In genomic region chr3L:15249729-15250128, dm6 we compare ENCODE assay signal across 3 fruit fly cellular contexts.
A peak's percentile ranks its signal among the peaks of the same experiment; 100 is the strongest.
TF ChIP-seq lines count a peak whose summit lies in the region.

No protein-coding gene starts in this region.

- no peak for TF ChIP-seq CTCF in whole organism, embryonic (GFP tag; optimal IDR thresholded peaks at IDR 0.05; lab: Kevin White, UChicago)

TF ChIP-seq in whole organism, embryonic, 481 proteins besides CTCF, POLR2A, EP300 and RAD21 (continues in another document):
- TF ChIP-seq al (GFP tag; IDR thresholded peaks at IDR 0.05; lab: Robert Waterston, UW) = no peak
- no peak for TF ChIP-seq ftz-f1 (GFP tag; optimal IDR thresholded peaks at IDR 0.05; lab: Kevin White, UChicago)
- peak; percentile 3 for TF ChIP-seq Oli (tag; optimal IDR thresholded peaks at IDR 0.05; lab: Kevin White, UChicago)
- TF ChIP-seq CG15011 (GFP tag; optimal IDR thresholded peaks at IDR 0.05; lab: Kevin White, UChicago) = no peak
- no peak for TF ChIP-seq Dll (GFP tag; IDR thresholded peaks at IDR 0.05; lab: Robert Waterston, UW; ENCODE audit: partially characterized antibody)
- TF ChIP-seq CG10267 (tag; optimal IDR thresholded peaks at IDR 0.05; lab: Kevin White, UChicago) = no peak
- no peak for TF ChIP-seq Sin3A (optimal IDR thresholded peaks at IDR 0.05; lab: Kevin White, UChicago)
- TF ChIP-seq Six4 (GFP tag; optimal IDR thresholded peaks at IDR 0.05; lab: Kevin White, UChicago) = no peak
- TF ChIP-seq dysf (GFP tag; IDR thresholded peaks at IDR 0.05; lab: Robert Waterston, UW) = no peak
- no peak for TF ChIP-seq Rx (GFP tag; IDR thresholded peaks at IDR 0.05; lab: Robert Waterston, UW)
- TF ChIP-seq CG7271 (tag; optimal IDR thresholded peaks at IDR 0.05; lab: Kevin White, UChicago) = no peak
- TF ChIP-seq sens-2 (GFP tag; IDR thresholded peaks at IDR 0.05; lab: Robert Waterston, UW) = no peak
- TF ChIP-seq CG17912 (GFP tag; optimal IDR thresholded peaks at IDR 0.05; lab: Kevin White, UChicago) = no peak
- no peak for TF ChIP-seq ewg (GFP tag; optimal IDR thresholded peaks at IDR 0.05; lab: Kevin White, UChicago)
- no peak for TF ChIP-seq klu (GFP tag; IDR thresholded peaks at IDR 0.05; lab: Robert Waterston, UW)
- no peak for TF ChIP-seq vfl (GFP tag; optimal IDR thresholded peaks at IDR 0.05; lab: Kevin White, UChicago)
- no peak for TF ChIP-seq fd102C (GFP tag; optimal IDR thresholded peaks at IDR 0.05; lab: Kevin White, UChicago)
- TF ChIP-seq CG6654 (GFP tag; optimal IDR thresholded peaks at IDR 0.05; lab: Kevin White, UChicago) = no peak
- no peak for TF ChIP-seq chm (GFP tag; IDR thresholded peaks at IDR 0.05; lab: Robert Waterston, UW)
- TF ChIP-seq shn (GFP tag; optimal IDR thresholded peaks at IDR 0.05; lab: Kevin White, UChicago) = no peak
- TF ChIP-seq CG2678 (tag; optimal IDR thresholded peaks at IDR 0.05; lab: Kevin White, UChicago) = peak; percentile 9
- no peak for TF ChIP-seq CG6254 (GFP tag; optimal IDR thresholded peaks at IDR 0.05; lab: Kevin White, UChicago)
- TF ChIP-seq fd96Cb (tag; optimal IDR thresholded peaks at IDR 0.05; lab: Kevin White, UChicago) = peak; percentile 1
- no peak for TF ChIP-seq CG6683 (GFP tag; optimal IDR thresholded peaks at IDR 0.05; lab: Kevin White, UChicago)
- TF ChIP-seq btn (GFP tag; optimal IDR thresholded peaks at IDR 0.05; lab: Kevin White, UChicago) = no peak
- peak; percentile 25 for TF ChIP-seq CG2712 (tag; optimal IDR thresholded peaks at IDR 0.05; lab: Kevin White, UChicago)
- TF ChIP-seq chinmo (GFP tag; IDR thresholded peaks at IDR 0.05; lab: Robert Waterston, UW; ENCODE audit: partially characterized antibody) = no peak
- no peak for TF ChIP-seq gsb-n (tag; optimal IDR thresholded peaks at IDR 0.05; lab: Kevin White, UChicago)
- TF ChIP-seq danr (GFP tag; IDR thresholded peaks at IDR 0.05; lab: Robert Waterston, UW) = no peak
- no peak for TF ChIP-seq cwo (GFP tag; optimal IDR thresholded peaks at IDR 0.05; lab: Kevin White, UChicago)
- TF ChIP-seq CG1647 (GFP tag; optimal IDR thresholded peaks at IDR 0.05; lab: Kevin White, UChicago) = no peak
- no peak for TF ChIP-seq cg (GFP tag; optimal IDR thresholded peaks at IDR 0.05; lab: Kevin White, UChicago)

TF ChIP-seq in whole organism, prepupa, 60 proteins besides CTCF, POLR2A, EP300 and RAD21:
- TF ChIP-seq OdsH (GFP tag; optimal IDR thresholded peaks at IDR 0.05; lab: Kevin White, UChicago) = peak; percentile 11
- TF ChIP-seq CG15336 (GFP tag; IDR thresholded peaks at IDR 0.05; lab: Robert Waterston, UW) = no peak
- TF ChIP-seq Eip78C (GFP tag; lab: Kevin White, UChicago) = peak; percentile 68
- 0 out of 3 replicates have a peak, but pooled peaks have one; percentile 19 for TF ChIP-seq eg (GFP tag; IDR thresholded peaks at IDR 0.05; lab: Robert Waterston, UW)
- TF ChIP-seq CG4318 (GFP tag; optimal IDR thresholded peaks at IDR 0.05; lab: Kevin White, UChicago) = no peak
- TF ChIP-seq CG32006 (GFP tag; optimal IDR thresholded peaks at IDR 0.05; lab: Kevin White, UChicago) = peak; percentile 55
- peak; percentile 32 for TF ChIP-seq svp (GFP tag; lab: Kevin White, UChicago)
- TF ChIP-seq acj6 (GFP tag; optimal IDR thresholded peaks at IDR 0.05; lab: Kevin White, UChicago) = no peak
- TF ChIP-seq Eip93F (GFP tag; optimal IDR thresholded peaks at IDR 0.05; lab: Kevin White, UChicago) = no peak

TF ChIP-seq in whole organism, pupa, 21 proteins besides CTCF, POLR2A, EP300 and RAD21:
- TF ChIP-seq CG34367 (tag; optimal IDR thresholded peaks at IDR 0.05; lab: Kevin White, UChicago) (no peak), rn (GFP tag; IDR thresholded peaks at IDR 0.05; lab: Robert Waterston, UW) (0 out of 2 replicates have a peak, but pooled peaks have one; percentile 18)

Comparison
In these comparisons a context has a peak if more than half of its experiments do, and no peak if none do; other contexts are left out.
1. Of the 7 proteins assayed by ChIP-seq in both whole organism, embryonic and whole organism, prepupa: peak only in whole organism, embryonic: Sox102F; only in whole organism, prepupa: none; in both: none; in neither: 6.